Worm (Caenorhabditis elegans) whole organism, midembryonic: ENCODE measurements around the gene aldo-1.

ENCODE experiments used
- T22C8.4 ChIP-seq: fragments of 200-800 bp; sonication (Bioruptor generic); IDR thresholded peaks from 2 replicates; pipeline ENCODE4 v1.3.6; 2022; ENCODE audit warnings: missing genetic modification characterization, missing compliant biosample characterization
- cog-1 ChIP-seq: sonication (generic microtip); optimal IDR thresholded peaks from 2 replicates; lab custom pipeline; 2016; ENCODE audit warnings: missing genetic modification characterization, missing compliant biosample characterization
- klf-2 ChIP-seq: fragments of 200-800 bp; sonication (Bioruptor generic); conservative IDR thresholded peaks from 2 replicates; pipeline ENCODE4 v1.3.6; 2022; ENCODE audit warnings: missing genetic modification reagents, missing genetic modification characterization, missing compliant biosample characterization
- med-1 ChIP-seq: sonication (generic microtip); optimal IDR thresholded peaks from 2 replicates; lab custom pipeline; 2017; ENCODE audit warnings: missing genetic modification characterization, mild to moderate bottlenecking, missing compliant biosample characterization, antibody characterized with exemption, missing genetic modification reagents; ENCODE audit not compliant: insufficient read depth

ce11 chrIII:13575610-13576232 is 11.0 kb upstream of the aldo-1 start, which contains the start of gene osm-7:
- TF ChIP-seq med-1 (GFP tag; lab: Kevin White, UChicago) (no peak), klf-2 (GFP tag; lab: Robert Waterston, UW) (no peak), T22C8.4 (GFP tag; lab: Robert Waterston, UW) (no peak), cog-1 (tag; lab: Kevin White, UChicago) (no peak)
